Worm (Caenorhabditis elegans) whole organism, L4 larva: ENCODE results near the gene F02E11.2.

Source experiments
- ceh-20 ChIP-seq: fragments of 200-800 bp; sonication (Bioruptor generic); IDR thresholded peaks from 2 replicates; pipeline ENCODE4 v1.3.6; 2022; ENCODE audit warnings: missing genetic modification reagents, missing genetic modification characterization, missing compliant biosample characterization
- nhr-11 ChIP-seq: fragments of 150-350 bp; optimal IDR thresholded peaks from 2 replicates; lab custom pipeline; 2014; ENCODE audit warnings: missing biosample characterization, missing genetic modification characterization
- nhr-77 ChIP-seq: fragments of 150-350 bp; optimal IDR thresholded peaks from 2 replicates; lab custom pipeline; 2014; ENCODE audit warnings: missing biosample characterization, missing genetic modification characterization
- zfp-3 ChIP-seq: fragments of 200-800 bp; sonication (Bioruptor generic); conservative IDR thresholded peaks from 2 replicates; pipeline ENCODE4 v1.3.6; 2022; ENCODE audit warnings: missing genetic modification reagents, missing genetic modification characterization, missing compliant biosample characterization

DNA sequence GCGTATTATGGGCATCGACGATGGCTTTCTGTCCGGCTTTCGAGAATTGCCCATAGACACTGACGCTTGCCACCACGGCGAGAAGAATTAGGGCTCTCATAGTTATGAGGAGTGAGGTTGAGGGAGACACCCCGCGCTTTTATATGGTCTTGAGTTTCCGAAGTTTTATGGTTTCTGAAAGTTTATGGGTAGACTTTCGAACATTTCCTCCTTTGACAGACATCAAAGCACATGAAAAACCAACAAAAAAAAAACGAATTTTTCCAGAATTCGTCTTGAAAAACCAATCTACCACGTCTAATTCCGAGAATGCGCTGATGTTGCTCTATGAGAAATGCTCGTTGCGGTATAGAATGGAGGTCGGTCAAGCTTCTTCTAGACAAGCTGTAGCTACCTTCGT, 22.0 kb downstream of the F02E11.2 start, which contains the start of gene scl-15:
- TF ChIP-seq nhr-77 (tag; lab: Kevin White, UChicago) (no peak), nhr-11 (tag; lab: Kevin White, UChicago) (no peak), ceh-20 (GFP tag; lab: Robert Waterston, UW) (no peak), zfp-3 (GFP tag; lab: Robert Waterston, UW) (no peak)
